Fruit fly (Drosophila melanogaster): Measurements from ENCODE around the gene CG10383.

DNA sequence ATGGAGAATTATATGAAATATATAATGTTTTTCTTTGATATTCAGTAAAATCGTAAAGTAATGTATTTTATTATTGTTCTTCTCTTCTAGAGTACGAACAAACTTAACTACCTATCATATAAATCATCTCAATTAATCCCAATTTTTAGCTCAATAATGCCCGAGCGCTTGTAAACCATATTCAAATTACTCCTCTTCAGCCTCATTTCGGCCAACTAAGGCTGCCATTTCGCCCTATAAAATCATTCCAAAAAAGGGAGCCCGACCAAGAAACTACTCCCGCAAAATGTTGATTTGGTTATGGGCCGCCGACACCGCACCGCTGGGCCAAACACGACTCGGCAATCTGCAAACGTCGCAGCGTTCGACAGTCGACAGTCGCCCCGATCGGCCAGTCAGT is 47.3 kb upstream of the CG10383 start:
- TF ChIP-seq CTCF (optimal IDR thresholded peaks at IDR 0.05) (no peak), CG8478 (optimal IDR thresholded peaks at IDR 0.05) (no peak)
